Fruit fly (Drosophila melanogaster) whole organism, embryonic: ENCODE results near the gene GC.

ENCODE experiments used
- Ada2b ChIP-seq: fragments of 200-800 bp; sonication (Bioruptor generic); IDR thresholded peaks from 2 replicates; pipeline ENCODE4 v1.3.6; 2022; ENCODE audit warnings: missing biosample characterization, missing genetic modification characterization
- Awh ChIP-seq: fragments of 200-800 bp; sonication (Bioruptor generic); IDR thresholded peaks from 2 replicates; pipeline ENCODE4, ENCODE4 v1.3.6; 2022; ENCODE audit warnings: missing biosample characterization, missing genetic modification characterization
- CG10147 ChIP-seq: fragments of 200-800 bp; sonication (Bioruptor generic); optimal IDR thresholded peaks from 2 replicates; lab custom pipeline; 2019; ENCODE audit warnings: missing biosample characterization, mild to moderate bottlenecking, missing genetic modification characterization, moderate library complexity
- CG10462 ChIP-seq: fragments of 200-800 bp; sonication (Bioruptor generic); optimal IDR thresholded peaks from 2 replicates; lab custom pipeline; 2016; ENCODE audit warnings: missing biosample characterization, missing genetic modification characterization
- CG11504 ChIP-seq: fragments of 200-800 bp; sonication (Bioruptor generic); optimal IDR thresholded peaks from 3 replicates; lab custom pipeline; 2019; ENCODE audit warnings: missing biosample characterization, mild to moderate bottlenecking, missing genetic modification characterization, moderate library complexity
- CG11695 ChIP-seq: fragments of 200-800 bp; sonication (Bioruptor generic); IDR thresholded peaks from 3 replicates; pipeline ENCODE4 v1.3.6; 2022; ENCODE audit warnings: missing biosample characterization, missing genetic modification characterization
- CG12659 ChIP-seq: fragments of 200-800 bp; sonication (Bioruptor generic); optimal IDR thresholded peaks from 3 replicates; lab custom pipeline; 2017; ENCODE audit warnings: mild to moderate bottlenecking, missing biosample characterization, missing genetic modification reagents, missing genetic modification characterization
- CG13287 ChIP-seq: fragments of 200-800 bp; sonication (Bioruptor generic); IDR thresholded peaks from 2 replicates; pipeline ENCODE4 v1.3.6; 2022; ENCODE audit warnings: missing biosample characterization, missing genetic modification characterization; ENCODE audit not compliant: partially characterized antibody
- CG1602 ChIP-seq: fragments of 200-800 bp; sonication (Bioruptor generic); optimal IDR thresholded peaks from 3 replicates; lab custom pipeline; 2016; ENCODE audit warnings: missing biosample characterization, missing genetic modification characterization
- CG17829 ChIP-seq: fragments of 200-800 bp; optimal IDR thresholded peaks from 2 replicates; lab custom pipeline; 2019; ENCODE audit warnings: missing biosample characterization, mild to moderate bottlenecking, missing genetic modification characterization, moderate library complexity
- CG18599 ChIP-seq: fragments of 200-800 bp; sonication (Bioruptor generic); optimal IDR thresholded peaks from 3 replicates; lab custom pipeline; 2017; ENCODE audit warnings: missing biosample characterization, missing genetic modification characterization, mild to moderate bottlenecking, moderate library complexity, missing genetic modification reagents
- CG32532 ChIP-seq: fragments of 200-800 bp; sonication (Bioruptor generic); IDR thresholded peaks from 2 replicates; pipeline ENCODE4 v1.3.6; 2022; ENCODE audit warnings: missing biosample characterization, missing genetic modification characterization
- CG34224 ChIP-seq: fragments of 200-800 bp; sonication (Bioruptor generic); IDR thresholded peaks from 3 replicates; pipeline ENCODE4 v1.3.6; 2022; ENCODE audit warnings: missing biosample characterization, missing genetic modification characterization; ENCODE audit not compliant: partially characterized antibody
- CG3838 ChIP-seq: fragments of 200-800 bp; sonication (Bioruptor generic); optimal IDR thresholded peaks from 3 replicates; lab custom pipeline; 2016; ENCODE audit warnings: missing biosample characterization, missing genetic modification characterization
- CG6254 ChIP-seq: fragments of 200-800 bp; sonication (Bioruptor generic); optimal IDR thresholded peaks from 3 replicates; lab custom pipeline; 2017; ENCODE audit warnings: mild to moderate bottlenecking, missing biosample characterization, missing genetic modification reagents, missing genetic modification characterization
- CG8765 ChIP-seq: fragments of 200-800 bp; sonication (Bioruptor generic); IDR thresholded peaks from 2 replicates; pipeline ENCODE4 v1.3.6; 2022; ENCODE audit warnings: missing biosample characterization, missing genetic modification characterization
- CG8944 ChIP-seq: fragments of 200-800 bp; sonication (Bioruptor generic); optimal IDR thresholded peaks from 3 replicates; lab custom pipeline; 2016; ENCODE audit warnings: missing biosample characterization, missing genetic modification characterization
- CG9797 ChIP-seq: fragments of 200-800 bp; sonication (Bioruptor generic); optimal IDR thresholded peaks from 3 replicates; lab custom pipeline; 2018; ENCODE audit warnings: missing biosample characterization, mild to moderate bottlenecking, missing genetic modification characterization
- CTCF ChIP-seq: fragments of 200-800 bp; sonication (Bioruptor generic); optimal IDR thresholded peaks from 2 replicates; lab custom pipeline; 2017; ENCODE audit warnings: missing biosample characterization, mild to moderate bottlenecking, missing genetic modification characterization, moderate library complexity
- CoRest ChIP-seq: fragments of 200-800 bp; sonication (Bioruptor generic); optimal IDR thresholded peaks from 3 replicates; lab custom pipeline; 2018; ENCODE audit warnings: missing biosample characterization, mild to moderate bottlenecking, missing genetic modification characterization, moderate library complexity
- Dip3 ChIP-seq: fragments of 200-800 bp; sonication (Bioruptor generic); optimal IDR thresholded peaks from 3 replicates; lab custom pipeline; 2016; ENCODE audit warnings: missing biosample characterization, missing genetic modification characterization
- Max ChIP-seq: fragments of 200-800 bp; sonication (Bioruptor generic); optimal IDR thresholded peaks from 2 replicates; lab custom pipeline; 2016; ENCODE audit warnings: missing biosample characterization, mild to moderate bottlenecking, missing genetic modification characterization
- Oaz ChIP-seq: fragments of 200-800 bp; sonication (Bioruptor generic); IDR thresholded peaks from 2 replicates; pipeline ENCODE4 v1.3.6; 2022; ENCODE audit warnings: missing biosample characterization, missing genetic modification characterization
- Six4 ChIP-seq: fragments of 200-800 bp; sonication (Bioruptor generic); optimal IDR thresholded peaks from 2 replicates; lab custom pipeline; 2016; ENCODE audit warnings: missing biosample characterization, missing genetic modification characterization
- Sox102F ChIP-seq: fragments of 200-800 bp; sonication (Bioruptor generic); optimal IDR thresholded peaks from 2 replicates; lab custom pipeline; 2018; ENCODE audit warnings: missing biosample characterization, mild to moderate bottlenecking, missing genetic modification characterization, moderate library complexity
- Ssrp ChIP-seq: fragments of 200-800 bp; sonication (Bioruptor generic); optimal IDR thresholded peaks from 2 replicates; lab custom pipeline; 2018; ENCODE audit warnings: missing biosample characterization, mild to moderate bottlenecking, missing genetic modification characterization, moderate library complexity
- TFAM ChIP-seq: fragments of 200-800 bp; sonication (Bioruptor generic); optimal IDR thresholded peaks from 2 replicates; lab custom pipeline; 2017; ENCODE audit warnings: missing biosample characterization, missing genetic modification characterization, inconsistent platforms
- br ChIP-seq: fragments of >200 bp; optimal IDR thresholded peaks from 2 replicates; lab custom pipeline; 2017
- cas ChIP-seq: fragments of 200-800 bp; sonication (Bioruptor generic); IDR thresholded peaks from 2 replicates; pipeline ENCODE4 v1.3.6; 2022; ENCODE audit warnings: missing biosample characterization, missing genetic modification characterization
- chm ChIP-seq: fragments of 200-800 bp; sonication (Bioruptor generic); IDR thresholded peaks from 2 replicates; pipeline ENCODE4 v1.3.6; 2022; ENCODE audit warnings: missing biosample characterization, missing genetic modification characterization
- crp ChIP-seq, 2 experiments: fragments of 200-800 bp; sonication (Bioruptor generic); optimal IDR thresholded peaks; 2 replicates in 1 of 2; 3 replicates in 1 of 2; lab custom pipeline; 2017; ENCODE audit warnings: missing biosample characterization in 2 of 2, missing genetic modification characterization in 2 of 2, mild to moderate bottlenecking in 1 of 2, moderate library complexity in 1 of 2
- cwo ChIP-seq: fragments of 200-800 bp; sonication (Bioruptor generic); optimal IDR thresholded peaks from 3 replicates; lab custom pipeline; 2017; ENCODE audit warnings: missing biosample characterization, missing genetic modification characterization, mild to moderate bottlenecking, moderate library complexity, missing genetic modification reagents
- grn ChIP-seq: fragments of 200-800 bp; sonication (Bioruptor generic); optimal IDR thresholded peaks from 3 replicates; lab custom pipeline; 2017; ENCODE audit warnings: missing biosample characterization, missing genetic modification characterization
- hbn ChIP-seq: fragments of 200-800 bp; sonication (Bioruptor generic); IDR thresholded peaks from 2 replicates; pipeline ENCODE4 v1.3.6; 2022; ENCODE audit warnings: missing biosample characterization, missing genetic modification characterization; ENCODE audit not compliant: partially characterized antibody
- insv ChIP-seq, 2 experiments: fragments of 200-800 bp; sonication (Bioruptor generic); optimal IDR thresholded peaks; 3 replicates each; lab custom pipeline; 2016 to 2018; ENCODE audit warnings: missing biosample characterization in 2 of 2, missing genetic modification characterization in 2 of 2
- kay ChIP-seq: fragments of 200-800 bp; sonication (Bioruptor generic); optimal IDR thresholded peaks from 2 replicates; lab custom pipeline; 2016; ENCODE audit warnings: missing biosample characterization, missing genetic modification characterization
- kni ChIP-seq: fragments of 200-800 bp; sonication (Bioruptor generic); optimal IDR thresholded peaks from 3 replicates; lab custom pipeline; 2017; ENCODE audit warnings: mild to moderate bottlenecking, missing biosample characterization, missing genetic modification reagents, missing genetic modification characterization
- lbe ChIP-seq: fragments of 200-800 bp; sonication (Bioruptor generic); optimal IDR thresholded peaks from 2 replicates; lab custom pipeline; 2016; ENCODE audit warnings: missing biosample characterization, mild to moderate bottlenecking, missing genetic modification characterization
- lola ChIP-seq, 3 experiments: fragments of >200 bp in 2 of 3; fragments of 200-800 bp in 1 of 3; sonication (Bioruptor generic) in 1 of 3; optimal IDR thresholded peaks; 2 replicates each; lab custom pipeline; 2017 to 2019; ENCODE audit warnings: missing biosample characterization in 3 of 3, missing genetic modification characterization in 3 of 3, mild to moderate bottlenecking in 1 of 3, moderate library complexity in 1 of 3
- oc ChIP-seq: fragments of 200-800 bp; sonication (Bioruptor generic); optimal IDR thresholded peaks from 2 replicates; lab custom pipeline; 2018; ENCODE audit warnings: missing biosample characterization, mild to moderate bottlenecking, missing genetic modification characterization, moderate library complexity
- pum ChIP-seq: fragments of 200-800 bp; sonication (Bioruptor generic); optimal IDR thresholded peaks from 2 replicates; lab custom pipeline; 2016; ENCODE audit warnings: missing biosample characterization, missing genetic modification characterization
- pzg ChIP-seq: fragments of 200-800 bp; sonication (Bioruptor generic); optimal IDR thresholded peaks from 3 replicates; lab custom pipeline; 2018; ENCODE audit warnings: missing biosample characterization, mild to moderate bottlenecking, missing genetic modification characterization, moderate library complexity
- ro ChIP-seq: fragments of 200-800 bp; sonication (Bioruptor generic); IDR thresholded peaks from 2 replicates; pipeline ENCODE4 v1.3.6; 2022; ENCODE audit warnings: missing biosample characterization, missing genetic modification characterization
- row ChIP-seq: fragments of 200-800 bp; sonication (Bioruptor generic); IDR thresholded peaks from 3 replicates; pipeline ENCODE4 v1.3.6; 2022; ENCODE audit warnings: missing biosample characterization, missing genetic modification characterization
- sens ChIP-seq: fragments of 200-800 bp; sonication (Bioruptor generic); peaks from one replicate; lab custom pipeline; 2016; ENCODE audit warnings: missing biosample characterization, missing genetic modification characterization
- shn ChIP-seq: fragments of 200-800 bp; sonication (Bioruptor generic); optimal IDR thresholded peaks from 3 replicates; lab custom pipeline; 2016; ENCODE audit warnings: missing biosample characterization, missing genetic modification characterization
- slp2 ChIP-seq: fragments of 200-800 bp; sonication (Bioruptor generic); optimal IDR thresholded peaks from 2 replicates; lab custom pipeline; 2016; ENCODE audit warnings: missing biosample characterization, missing genetic modification characterization
- stwl ChIP-seq: fragments of 200-800 bp; sonication (Bioruptor generic); optimal IDR thresholded peaks from 3 replicates; lab custom pipeline; 2018; ENCODE audit warnings: missing biosample characterization, mild to moderate bottlenecking, missing genetic modification characterization, moderate library complexity
- tin ChIP-seq: fragments of 200-800 bp; sonication (Bioruptor generic); optimal IDR thresholded peaks from 3 replicates; lab custom pipeline; 2016; ENCODE audit warnings: missing biosample characterization, missing genetic modification characterization
- trem ChIP-seq: fragments of 200-800 bp; optimal IDR thresholded peaks from 3 replicates; lab custom pipeline; 2019; ENCODE audit warnings: missing biosample characterization, mild to moderate bottlenecking, missing genetic modification characterization, moderate library complexity
- vnd ChIP-seq: fragments of 200-800 bp; sonication (Bioruptor generic); IDR thresholded peaks from 3 replicates; pipeline ENCODE4 v1.3.6; 2022; ENCODE audit warnings: missing biosample characterization, missing genetic modification characterization; ENCODE audit not compliant: partially characterized antibody
- vvl ChIP-seq: fragments of 200-800 bp; sonication (Bioruptor generic); IDR thresholded peaks from 2 replicates; pipeline ENCODE4 v1.3.6; 2022; ENCODE audit warnings: missing biosample characterization, missing genetic modification characterization

Gene GC

dm6 chr3L:1664876-1665275 is 35.8 kb upstream of the GC start, which contains the start of the genes Srrm234 and CG7974 (continued):
- TF ChIP-seq Oaz (GFP tag; lab: Robert Waterston, UW) (no peak), crp (GFP tag; optimal IDR thresholded peaks at IDR 0.05; lab: Kevin White, UChicago) (no peak), CG1602 (GFP tag; lab: Kevin White, UChicago) (no peak), pum (GFP tag; lab: Kevin White, UChicago) (no peak), CG11695 (GFP tag; lab: Robert Waterston, UW) (no peak), pzg (GFP tag; lab: Kevin White, UChicago) (peak; percentile 85), CG10147 (GFP tag; lab: Kevin White, UChicago) (peak; percentile 25), row (GFP tag; lab: Robert Waterston, UW) (peak; percentile 29; the same call in 1 of the 3 replicates), insv (GFP tag; optimal IDR thresholded peaks at IDR 0.05; lab: Kevin White, UChicago) (no peak), Max (GFP tag; lab: Kevin White, UChicago) (peak; percentile 3), CG12659 (GFP tag; lab: Kevin White, UChicago) (peak; percentile 38), vnd (GFP tag; lab: Robert Waterston, UW) (no peak), Sox102F (GFP tag; lab: Kevin White, UChicago) (no peak), oc (tag; lab: Kevin White, UChicago) (no peak), Dip3 (GFP tag; lab: Kevin White, UChicago) (no peak), shn (no peak), CG18599 (GFP tag; lab: Kevin White, UChicago) (no peak), trem (tag; lab: Kevin White, UChicago) (peak; percentile 55), CG8944 (GFP tag; lab: Kevin White, UChicago) (no peak), Awh (GFP tag; lab: Robert Waterston, UW) (no peak), CG13287 (GFP tag; lab: Robert Waterston, UW) (peak; percentile 69), hbn (GFP tag; lab: Robert Waterston, UW) (peak; percentile 49), slp2 (GFP tag; lab: Kevin White, UChicago) (no peak), stwl (peak; percentile 96), CG17829 (tag; lab: Kevin White, UChicago) (peak; percentile 27), CG32532 (GFP tag; lab: Robert Waterston, UW) (no peak), Six4 (no peak), lbe (GFP tag; lab: Kevin White, UChicago) (peak; percentile 31), br (lab: Kevin White, UChicago) (no peak), CG3838 (GFP tag; lab: Kevin White, UChicago) (no peak), CTCF (GFP tag; lab: Kevin White, UChicago) (no peak), grn (no peak), Ada2b (GFP tag; lab: Robert Waterston, UW) (no peak), chm (GFP tag; lab: Robert Waterston, UW) (no peak), vvl (GFP tag; lab: Robert Waterston, UW) (no peak), CG11504 (no peak), CoRest (no peak), CG6254 (no peak), cwo (GFP tag; lab: Kevin White, UChicago) (no peak), tin (GFP tag; lab: Kevin White, UChicago) (no peak), CG34224 (peak; percentile 36; the same call in 1 of the 3 replicates), sens (GFP tag; lab: Kevin White, UChicago) (peak; percentile 54), Ssrp (no peak), CG10462 (GFP tag; lab: Kevin White, UChicago) (no peak), kay (no peak), lola (GFP tag; optimal IDR thresholded peaks at IDR 0.05; lab: Kevin White, UChicago) (no peak), kni (GFP tag; lab: Kevin White, UChicago) (no peak), CG9797 (GFP tag; lab: Kevin White, UChicago) (peak; percentile 93), ro (GFP tag; lab: Robert Waterston, UW) (no peak), cas (GFP tag; lab: Robert Waterston, UW) (no peak), CG8765 (GFP tag; lab: Robert Waterston, UW) (no peak), TFAM (GFP tag; lab: Kevin White, UChicago) (no peak)
